Worm (Caenorhabditis elegans) whole organism, young adult: Measurements from ENCODE around the gene fbxa-174.

ENCODE experiments used
- ZK185.1 ChIP-seq: sonication (generic microtip); optimal IDR thresholded peaks from 2 replicates; lab custom pipeline; 2016; ENCODE audit warnings: mild to moderate bottlenecking, missing genetic modification characterization, missing compliant biosample characterization; ENCODE audit not compliant: poor library complexity, severe bottlenecking
- ama-1 ChIP-seq, 3 experiments: fragments of 150-350 bp in 1 of 3; sonication (generic microtip) in 2 of 3; optimal IDR thresholded peaks; 2 replicates each; lab custom pipeline; 2014 to 2018; ENCODE audit warnings: missing biosample characterization in 2 of 3, missing genetic modification characterization in 2 of 3, missing genetic modification reagents in 2 of 3
- attf-3 ChIP-seq: fragments of 200-800 bp; sonication (Bioruptor generic); conservative IDR thresholded peaks from 2 replicates; pipeline ENCODE4 v1.3.6; 2022; ENCODE audit warnings: missing genetic modification reagents, missing genetic modification characterization, missing compliant biosample characterization
- hmg-20 ChIP-seq: fragments of 200-800 bp; sonication (Bioruptor generic); IDR thresholded peaks from 2 replicates; pipeline ENCODE4 v1.3.6; 2022; ENCODE audit warnings: missing genetic modification reagents, missing genetic modification characterization, missing compliant biosample characterization
- mcd-1 ChIP-seq: fragments of 200-800 bp; sonication (Bioruptor generic); IDR thresholded peaks from 2 replicates; pipeline ENCODE4 v1.3.6; 2022; ENCODE audit warnings: missing genetic modification reagents, missing genetic modification characterization, missing compliant biosample characterization
- nfyb-1 ChIP-seq: fragments of 200-800 bp; sonication (Bioruptor generic); IDR thresholded peaks from 2 replicates; pipeline ENCODE4 v1.3.6; 2022; ENCODE audit warnings: missing genetic modification reagents, missing genetic modification characterization, missing compliant biosample characterization
- nhr-80 ChIP-seq: sonication (generic microtip); optimal IDR thresholded peaks from 2 replicates; lab custom pipeline; 2016; ENCODE audit warnings: missing genetic modification characterization, missing compliant biosample characterization
- pha-4 ChIP-seq: fragments of 150-350 bp; sonication (generic microtip); optimal IDR thresholded peaks from 2 replicates; lab custom pipeline; 2014; ENCODE audit warnings: missing biosample characterization, missing genetic modification reagents, missing genetic modification characterization
- sdz-38 ChIP-seq: sonication (generic microtip); optimal IDR thresholded peaks from 2 replicates; lab custom pipeline; 2016; ENCODE audit warnings: missing genotype, missing genetic modification characterization, missing compliant biosample characterization
- sea-2 ChIP-seq: fragments of 200-800 bp; sonication (Bioruptor generic); IDR thresholded peaks from 2 replicates; pipeline ENCODE4 v1.3.6; 2022; ENCODE audit warnings: missing genetic modification characterization, missing compliant biosample characterization

- TF ChIP-seq pha-4 (tag; lab: Kevin White, UChicago), result no peak
- no peak for TF ChIP-seq nfyb-1 (GFP tag; lab: Robert Waterston, UW)
- no peak for TF ChIP-seq ama-1 (optimal IDR thresholded peaks at IDR 0.05; lab: Kevin White, UChicago)
- no peak for TF ChIP-seq ama-1 (GFP tag; optimal IDR thresholded peaks at IDR 0.05; lab: Kevin White, UChicago)
- no peak for TF ChIP-seq sea-2 (GFP tag; lab: Robert Waterston, UW)
- no peak for TF ChIP-seq nhr-80
- TF ChIP-seq sdz-38, result no peak
- no peak for TF ChIP-seq mcd-1
- no peak for TF ChIP-seq attf-3 (GFP tag; lab: Robert Waterston, UW)
- TF ChIP-seq ZK185.1 (tag; lab: Kevin White, UChicago), result no peak
- no peak for TF ChIP-seq hmg-20 (GFP tag; lab: Robert Waterston, UW)
Observed at ce11 chrV:17548635-17549034, 9.6 kb downstream of the fbxa-174 start.
